Worm (Caenorhabditis elegans) whole organism, midembryonic: ENCODE data around the gene F21G4.6.

Experiments
- cog-1 ChIP-seq: sonication (generic microtip); optimal IDR thresholded peaks from 2 replicates; lab custom pipeline; 2016; ENCODE audit warnings: missing genetic modification characterization, missing compliant biosample characterization
- med-1 ChIP-seq: sonication (generic microtip); optimal IDR thresholded peaks from 2 replicates; lab custom pipeline; 2017; ENCODE audit warnings: missing genetic modification characterization, mild to moderate bottlenecking, missing compliant biosample characterization, antibody characterized with exemption, missing genetic modification reagents; ENCODE audit not compliant: insufficient read depth
- tab-1 ChIP-seq: fragments of 200-800 bp; sonication (Bioruptor generic); IDR thresholded peaks from 2 replicates; pipeline ENCODE4 v1.3.6; 2022; ENCODE audit warnings: missing genetic modification characterization, missing compliant biosample characterization
- ztf-23 ChIP-seq: fragments of 200-800 bp; sonication (Bioruptor generic); IDR thresholded peaks from 2 replicates; pipeline ENCODE4 v1.3.6; 2022; ENCODE audit warnings: missing genetic modification reagents, missing genetic modification characterization, missing compliant biosample characterization
- ztf-29 ChIP-seq: fragments of 200-800 bp; sonication (Bioruptor generic); IDR thresholded peaks from 2 replicates; pipeline ENCODE4 v1.3.6; 2022; ENCODE audit warnings: missing genetic modification reagents, missing genetic modification characterization, missing compliant biosample characterization

DNA sequence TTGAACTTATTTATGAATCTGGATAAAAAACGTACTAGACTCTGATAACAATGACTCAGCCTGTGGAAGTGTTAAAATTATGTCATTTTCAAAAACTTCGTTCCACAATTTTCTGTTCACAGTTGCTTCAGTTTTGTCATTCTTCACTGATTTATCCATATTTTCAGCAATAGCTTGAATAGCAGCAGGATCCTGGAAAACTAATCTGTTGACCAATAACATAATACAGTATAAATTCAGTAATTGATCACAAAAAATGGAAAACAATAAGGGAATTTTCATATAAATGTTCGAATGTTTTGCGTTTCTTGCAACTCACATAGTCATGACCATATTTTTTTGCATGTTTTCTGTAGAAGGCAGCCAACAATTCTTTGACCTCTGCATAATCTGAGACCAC is 31.3 kb upstream of the F21G4.6 start:
- TF ChIP-seq ztf-29 (no peak), med-1 (no peak), tab-1 (GFP tag; lab: Robert Waterston, UW) (no peak), cog-1 (tag; lab: Kevin White, UChicago) (no peak), ztf-23 (GFP tag; lab: Robert Waterston, UW) (no peak)
